Worm (Caenorhabditis elegans): Measurements from ENCODE around the gene C31E10.6.

Gene C31E10.6

DNA sequence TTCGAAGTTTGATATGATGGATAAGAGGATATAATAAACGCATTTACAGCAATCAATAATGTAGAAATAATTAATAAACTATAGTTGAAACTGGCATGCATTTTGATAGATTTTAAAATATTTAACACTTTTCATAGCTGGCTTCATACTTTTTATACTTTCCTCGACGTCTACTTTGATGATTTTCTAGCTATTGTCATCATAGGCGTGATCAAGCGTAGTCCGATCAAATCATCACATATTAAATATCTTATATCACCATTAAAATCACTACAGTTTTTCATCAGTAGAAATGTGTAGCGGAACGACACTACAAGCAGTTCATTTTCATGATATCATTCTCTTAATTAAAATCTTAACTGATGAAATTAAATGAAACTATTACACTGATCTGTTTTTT lies 19.2 kb downstream of the C31E10.6 start, which contains the start of gene C04C11.25:
TSS of gene C04C11.25 (minus strand) at position 101 of the 400 bp plus-strand sequence.
- TF ChIP-seq efl-3 (GFP tag; optimal IDR thresholded peaks at IDR 0.05): no peak
- no peak for TF ChIP-seq nhr-12 (tag; optimal IDR thresholded peaks at IDR 0.05)
- no peak for TF ChIP-seq unc-98 (GFP tag; IDR thresholded peaks at IDR 0.05)
- TF ChIP-seq rnt-1 (tag; optimal IDR thresholded peaks at IDR 0.05): no peak
- no peak for TF ChIP-seq C34B4.2 (tag; optimal IDR thresholded peaks at IDR 0.05)
- TF ChIP-seq ceh-82 (tag; optimal IDR thresholded peaks at IDR 0.05): no peak
- TF ChIP-seq sup-37 (GFP tag; optimal IDR thresholded peaks at IDR 0.05): no peak
- no peak for TF ChIP-seq hlh-17 (GFP tag; optimal IDR thresholded peaks at IDR 0.05; ENCODE audit: borderline replicate concordance)
- TF ChIP-seq ztf-4 (tag; optimal IDR thresholded peaks at IDR 0.05): no peak
- no peak for TF ChIP-seq mab-9 (GFP tag; IDR thresholded peaks at IDR 0.05)
- TF ChIP-seq unc-130 (tag; optimal IDR thresholded peaks at IDR 0.05): no peak
- TF ChIP-seq egl-13 (tag; optimal IDR thresholded peaks at IDR 0.05): no peak
- no peak for TF ChIP-seq blmp-1 (tag; optimal IDR thresholded peaks at IDR 0.05)
- TF ChIP-seq lir-3 (tag; optimal IDR thresholded peaks at IDR 0.05; ENCODE audit: poor library complexity): no peak

DNA sequence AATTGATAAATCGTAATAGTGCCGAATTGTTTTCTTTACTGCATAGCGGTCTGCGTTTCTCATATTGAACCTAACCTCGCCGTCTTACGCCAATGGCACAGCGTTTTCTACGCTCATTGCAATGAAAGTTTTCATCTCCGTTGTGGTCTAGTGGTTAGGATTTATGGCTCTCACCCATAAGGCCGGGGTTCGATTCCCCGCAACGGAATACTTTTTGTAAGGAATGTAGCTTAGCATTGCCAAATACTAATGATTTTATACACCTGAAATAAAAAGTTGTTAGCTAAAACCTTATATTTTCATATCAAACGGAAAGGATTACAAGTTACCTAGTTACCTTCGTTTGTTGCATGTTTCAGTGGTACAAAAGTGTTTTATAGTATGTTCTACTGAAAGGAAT lies 19.7 kb downstream of the C31E10.6 start:
- TF ChIP-seq nhr-12 (tag; optimal IDR thresholded peaks at IDR 0.05): no peak
- TF ChIP-seq unc-130 (tag; optimal IDR thresholded peaks at IDR 0.05): peak; percentile 91
- peak; percentile 87 for TF ChIP-seq nhr-20 (tag; optimal IDR thresholded peaks at IDR 0.05)
- no peak for TF ChIP-seq ets-5 (GFP tag; IDR thresholded peaks at IDR 0.05)
- TF ChIP-seq aly-2 (tag; optimal IDR thresholded peaks at IDR 0.05): peak; percentile 48
- peak; percentile 88 for TF ChIP-seq nhr-47 (tag; optimal IDR thresholded peaks at IDR 0.05)
- TF ChIP-seq dpl-1 (GFP tag; optimal IDR thresholded peaks at IDR 0.05): peak; percentile 14 to 31 (median 25)
- peak; percentile 60 for TF ChIP-seq nhr-237 (tag; optimal IDR thresholded peaks at IDR 0.05)
- peak; percentile 5 for TF ChIP-seq ceh-63 (GFP tag; optimal IDR thresholded peaks at IDR 0.05)
- no peak for TF ChIP-seq unc-30 (tag; optimal IDR thresholded peaks at IDR 0.05)
- TF ChIP-seq elt-2 (tag; optimal IDR thresholded peaks at IDR 0.05): peak; percentile 60
- no peak for TF ChIP-seq ceh-90 (tag; optimal IDR thresholded peaks at IDR 0.05)
- peak; percentile 77 for TF ChIP-seq C16A3.4 (tag; optimal IDR thresholded peaks at IDR 0.05)
- no peak for TF ChIP-seq Y116A8C.19 (tag; optimal IDR thresholded peaks at IDR 0.05; ENCODE audit: borderline replicate concordance)
- peak; percentile 58 for TF ChIP-seq pax-3 (tag; optimal IDR thresholded peaks at IDR 0.05)
- TF ChIP-seq nhr-84 (tag; optimal IDR thresholded peaks at IDR 0.05): no peak
- TF ChIP-seq hlh-17 (GFP tag; optimal IDR thresholded peaks at IDR 0.05; ENCODE audit: borderline replicate concordance): no peak
- TF ChIP-seq lin-39 (tag; optimal IDR thresholded peaks at IDR 0.05): no peak
- TF ChIP-seq xbp-1 (tag; optimal IDR thresholded peaks at IDR 0.05): peak; percentile 62
- no peak for TF ChIP-seq lin-15B (tag; optimal IDR thresholded peaks at IDR 0.05)
- no peak for TF ChIP-seq vab-15 (tag; optimal IDR thresholded peaks at IDR 0.05)
- TF ChIP-seq zip-4 (GFP tag; optimal IDR thresholded peaks at IDR 0.05): peak; percentile 1
- peak; percentile 47 for TF ChIP-seq zag-1 (tag; optimal IDR thresholded peaks at IDR 0.05)
- peak; percentile 26 for TF ChIP-seq nhr-76 (tag; optimal IDR thresholded peaks at IDR 0.05)
- TF ChIP-seq sox-4 (tag; optimal IDR thresholded peaks at IDR 0.05): peak; percentile 51
- TF ChIP-seq unc-98 (GFP tag; IDR thresholded peaks at IDR 0.05): peak; percentile 39; the same call in 1 of the 2 replicates
- TF ChIP-seq aha-1 (tag; optimal IDR thresholded peaks at IDR 0.05): no peak
- peak; percentile 86 for TF ChIP-seq swsn-7 (tag; optimal IDR thresholded peaks at IDR 0.05)
- peak; percentile 83 for TF ChIP-seq nhr-19 (GFP tag; conservative IDR thresholded peaks at IDR 0.05)
- TF ChIP-seq ceh-82 (tag; optimal IDR thresholded peaks at IDR 0.05): peak; percentile 68 to 87 (median 69)
- no peak for TF ChIP-seq mef-2 (tag; optimal IDR thresholded peaks at IDR 0.05)
- peak; percentile 76 for TF ChIP-seq egl-13 (tag; optimal IDR thresholded peaks at IDR 0.05)
- peak; percentile 30 for TF ChIP-seq grh-1 (GFP tag; IDR thresholded peaks at IDR 0.05)
- TF ChIP-seq isw-1 (GFP tag; IDR thresholded peaks at IDR 0.05): peak; percentile 53
- TF ChIP-seq lsy-2 (tag; optimal IDR thresholded peaks at IDR 0.05): peak; percentile 60 to 75
- peak; percentile 19 for TF ChIP-seq lir-3 (tag; optimal IDR thresholded peaks at IDR 0.05; ENCODE audit: poor library complexity)
- no peak for TF ChIP-seq pag-3 (tag; optimal IDR thresholded peaks at IDR 0.05; ENCODE audit: borderline replicate concordance, insufficient read depth)
- no peak for TF ChIP-seq fkh-4 (tag; optimal IDR thresholded peaks at IDR 0.05; ENCODE audit: borderline replicate concordance)
- TF ChIP-seq efl-3 (GFP tag; optimal IDR thresholded peaks at IDR 0.05): no peak
- peak; percentile 81 for TF ChIP-seq rnt-1 (tag; optimal IDR thresholded peaks at IDR 0.05)
- no peak for TF ChIP-seq mab-9 (GFP tag; IDR thresholded peaks at IDR 0.05)
- TF ChIP-seq unc-86 (tag; optimal IDR thresholded peaks at IDR 0.05): peak; percentile 69
- TF ChIP-seq lin-14 (GFP tag; optimal IDR thresholded peaks at IDR 0.05): peak; percentile 88
- TF ChIP-seq hlh-4 (tag; optimal IDR thresholded peaks at IDR 0.05): no peak
